Worm (Caenorhabditis elegans): ENCODE measurements around the gene T23G4.127.

Gene T23G4.127

ce11 chrIV:13695720-13696364, 2.7 kb downstream of the T23G4.127 start:
- TF ChIP-seq snpc-4 (GFP tag; optimal IDR thresholded peaks at IDR 0.05) (no peak), snpc-4 (tag; optimal IDR thresholded peaks at IDR 0.05) (peak in 1 of 4 experiments; percentile 8), xnd-1 (tag; optimal IDR thresholded peaks at IDR 0.05) (no peak)

- TF ChIP-seq let-607 (tag; optimal IDR thresholded peaks at IDR 0.05), result no peak
- no peak for TF ChIP-seq nhr-80 (tag; optimal IDR thresholded peaks at IDR 0.05)
- no peak for TF ChIP-seq lin-26 (GFP tag; IDR thresholded peaks at IDR 0.05)
- no peak for TF ChIP-seq snpc-4 (GFP tag; optimal IDR thresholded peaks at IDR 0.05)
- peak in 2 of 4 experiments; percentile 54 to 67 for TF ChIP-seq snpc-4 (tag; optimal IDR thresholded peaks at IDR 0.05)
- TF ChIP-seq nfya-2 (GFP tag; IDR thresholded peaks at IDR 0.05), result no peak
- no peak for TF ChIP-seq nhr-27 (tag; optimal IDR thresholded peaks at IDR 0.05)
- TF ChIP-seq snpc-1.1 (tag; optimal IDR thresholded peaks at IDR 0.05; ENCODE audit: insufficient read depth), result no peak
- no peak for TF ChIP-seq D2030.7 (GFP tag; IDR thresholded peaks at IDR 0.05)
- no peak for TF ChIP-seq athp-1 (tag; optimal IDR thresholded peaks at IDR 0.05)
Observed at ce11 chrIV:13695302-13695701, 3.2 kb downstream of the T23G4.127 start.

- TF ChIP-seq sdz-38 (tag; optimal IDR thresholded peaks at IDR 0.05) (no peak), cebp-2 (GFP tag; IDR thresholded peaks at IDR 0.05) (0 out of 2 replicates have a peak, but pooled peaks have one; percentile 12)
Observed at ce11 chrIV:13694600-13694999, 3.9 kb downstream of the T23G4.127 start.

- no peak for TF ChIP-seq gei-17 (GFP tag; optimal IDR thresholded peaks at IDR 0.05)
- no peak for TF ChIP-seq Y56A3A.18 (GFP tag; IDR thresholded peaks at IDR 0.05)
- TF ChIP-seq madf-10 (tag; optimal IDR thresholded peaks at IDR 0.05), result no peak
- TF ChIP-seq egrh-3 (GFP tag; IDR thresholded peaks at IDR 0.05), result no peak
- no peak for TF ChIP-seq K11D2.4 (GFP tag; IDR thresholded peaks at IDR 0.05)
- TF ChIP-seq nhr-179 (tag; optimal IDR thresholded peaks at IDR 0.05), result no peak
- TF ChIP-seq ceh-40 (GFP tag; IDR thresholded peaks at IDR 0.05), result no peak
- no peak for TF ChIP-seq snpc-4 (GFP tag; optimal IDR thresholded peaks at IDR 0.05)
- no peak for TF ChIP-seq snpc-4 (tag; optimal IDR thresholded peaks at IDR 0.05)
- TF ChIP-seq C17E4.6 (GFP tag; IDR thresholded peaks at IDR 0.05), result no peak
- TF ChIP-seq Y95B8A.8 (GFP tag; IDR thresholded peaks at IDR 0.05), result no peak
Observed at ce11 chrIV:13693976-13694375, 4.5 kb downstream of the T23G4.127 start.

ce11 chrIV:13692522-13692921, 6.0 kb downstream of the T23G4.127 start:
- TF ChIP-seq snpc-4 (GFP tag; optimal IDR thresholded peaks at IDR 0.05) (no peak), snpc-4 (tag; optimal IDR thresholded peaks at IDR 0.05) (no peak), cebp-2 (GFP tag; IDR thresholded peaks at IDR 0.05) (no peak), lin-26 (GFP tag; IDR thresholded peaks at IDR 0.05) (no peak), nfya-2 (GFP tag; IDR thresholded peaks at IDR 0.05) (no peak), lsy-27 (tag; optimal IDR thresholded peaks at IDR 0.05; ENCODE audit: borderline replicate concordance, insufficient read depth) (no peak), hmg-20 (GFP tag; IDR thresholded peaks at IDR 0.05) (no peak), lin-35 (GFP tag; optimal IDR thresholded peaks at IDR 0.05) (no peak), ceh-100 (GFP tag; IDR thresholded peaks at IDR 0.05) (no peak), T07F8.4 (tag; optimal IDR thresholded peaks at IDR 0.05) (no peak)

- no peak for TF ChIP-seq unc-130 (GFP tag; optimal IDR thresholded peaks at IDR 0.05)
- no peak for TF ChIP-seq F22D6.2 (tag; optimal IDR thresholded peaks at IDR 0.05)
- no peak for TF ChIP-seq cebp-2 (GFP tag; IDR thresholded peaks at IDR 0.05)
- TF ChIP-seq ekl-4 (GFP tag; IDR thresholded peaks at IDR 0.05), result no peak
- no peak for TF ChIP-seq ZK185.1 (tag; optimal IDR thresholded peaks at IDR 0.05; ENCODE audit: poor library complexity, severe bottlenecking)
- no peak for TF ChIP-seq ceh-40 (GFP tag; IDR thresholded peaks at IDR 0.05)
- no peak for TF ChIP-seq B0019.2 (GFP tag; conservative IDR thresholded peaks at IDR 0.05)
- no peak for TF ChIP-seq egrh-3 (GFP tag; IDR thresholded peaks at IDR 0.05)
Observed at ce11 chrIV:13689302-13689880, 9.1 kb downstream of the T23G4.127 start, which contains the start of gene T23G4.2. Gene T23G4.2, minus strand, starts transcription at chrIV:13689556.

All from whole organism, young adult.